Fruit fly (Drosophila melanogaster) whole organism, prepupa: ENCODE results near the gene Apt1.
A peak's percentile ranks its signal among the peaks of the same experiment; 100 is the strongest.

ENCODE experiments used
- Blimp-1 ChIP-seq: fragments of 200-800 bp; sonication (Bioruptor generic); optimal IDR thresholded peaks from 3 replicates; lab custom pipeline; 2017; ENCODE audit warnings: missing biosample characterization, missing genetic modification characterization, mild to moderate bottlenecking, moderate library complexity, missing genetic modification reagents
- CG10669 ChIP-seq: fragments of 200-800 bp; sonication (Bioruptor generic); optimal IDR thresholded peaks from 3 replicates; lab custom pipeline; 2018; ENCODE audit warnings: missing biosample characterization, mild to moderate bottlenecking, missing genetic modification characterization, moderate library complexity
- CG11762 ChIP-seq: fragments of 200-800 bp; sonication (Bioruptor generic); optimal IDR thresholded peaks from 3 replicates; lab custom pipeline; 2016; ENCODE audit warnings: missing biosample characterization, missing genetic modification characterization; ENCODE audit not compliant: insufficient read depth
- CG11902 ChIP-seq: fragments of 200-800 bp; sonication (Bioruptor generic); optimal IDR thresholded peaks from 3 replicates; lab custom pipeline; 2016; ENCODE audit warnings: missing biosample characterization, missing genetic modification characterization
- CG1621 ChIP-seq: fragments of 200-800 bp; sonication (Bioruptor generic); optimal IDR thresholded peaks from 3 replicates; lab custom pipeline; 2018; ENCODE audit warnings: missing biosample characterization, mild to moderate bottlenecking, missing genetic modification characterization
- CG3032 ChIP-seq: fragments of 200-800 bp; optimal IDR thresholded peaks from 2 replicates; lab custom pipeline; 2019; ENCODE audit warnings: missing biosample characterization, mild to moderate bottlenecking, missing genetic modification characterization, moderate library complexity
- CG6163 ChIP-seq: fragments of 200-800 bp; sonication (Bioruptor generic); IDR thresholded peaks from 3 replicates; pipeline ENCODE4 v1.3.6; 2022; ENCODE audit warnings: missing biosample characterization, missing genetic modification characterization
- CG6792 ChIP-seq: fragments of 200-800 bp; sonication (Bioruptor generic); optimal IDR thresholded peaks from 3 replicates; lab custom pipeline; 2016; ENCODE audit warnings: missing biosample characterization, missing genetic modification characterization
- CG6808 ChIP-seq: fragments of 200-800 bp; sonication (Bioruptor generic); optimal IDR thresholded peaks from 3 replicates; lab custom pipeline; 2017; ENCODE audit warnings: missing biosample characterization, missing genetic modification characterization, mild to moderate bottlenecking, moderate library complexity, missing genetic modification reagents
- CG7368 ChIP-seq: fragments of 200-800 bp; sonication (Bioruptor generic); optimal IDR thresholded peaks from 3 replicates; lab custom pipeline; 2016; ENCODE audit warnings: missing biosample characterization, missing genetic modification characterization
- CG8119 ChIP-seq: fragments of 200-800 bp; sonication (Bioruptor generic); IDR thresholded peaks from 3 replicates; pipeline ENCODE4 v1.3.6; 2022; ENCODE audit warnings: missing biosample characterization, missing genetic modification characterization
- CG8632 ChIP-seq: fragments of 200-800 bp; sonication (Bioruptor generic); optimal IDR thresholded peaks from 3 replicates; lab custom pipeline; 2016; ENCODE audit warnings: missing biosample characterization, missing genetic modification characterization
- Eip75B ChIP-seq: fragments of 200-800 bp; sonication (Bioruptor generic); optimal IDR thresholded peaks from 3 replicates; lab custom pipeline; 2016; ENCODE audit warnings: missing biosample characterization, missing genetic modification characterization
- Gug ChIP-seq: fragments of 200-800 bp; sonication (Bioruptor generic); IDR thresholded peaks from 2 replicates; pipeline ENCODE4 v1.3.6; 2022; ENCODE audit warnings: missing biosample characterization, missing genetic modification characterization
- Hr38 ChIP-seq: sonication (Bioruptor generic); optimal IDR thresholded peaks from 2 replicates; lab custom pipeline; 2016; ENCODE audit warnings: missing biosample characterization, missing genetic modification characterization
- Hr39 ChIP-seq: fragments of 200-800 bp; sonication (Bioruptor generic); optimal IDR thresholded peaks from 2 replicates; lab custom pipeline; 2016; ENCODE audit warnings: missing biosample characterization, missing genetic modification characterization
- Smox ChIP-seq: fragments of 200-800 bp; sonication (Bioruptor generic); optimal IDR thresholded peaks from 3 replicates; lab custom pipeline; 2016; ENCODE audit warnings: missing biosample characterization, missing genetic modification characterization
- Sox14 ChIP-seq: fragments of 200-800 bp; sonication (Bioruptor generic); optimal IDR thresholded peaks from 3 replicates; lab custom pipeline; 2016; ENCODE audit warnings: missing biosample characterization, missing genetic modification characterization
- acj6 ChIP-seq: fragments of 200-800 bp; sonication (Bioruptor generic); optimal IDR thresholded peaks from 3 replicates; lab custom pipeline; 2016; ENCODE audit warnings: missing biosample characterization, missing genetic modification characterization
- cyc ChIP-seq: fragments of 200-800 bp; sonication (Bioruptor generic); optimal IDR thresholded peaks from 3 replicates; lab custom pipeline; 2016; ENCODE audit warnings: missing biosample characterization, missing genetic modification characterization
- dac ChIP-seq: fragments of 200-800 bp; sonication (Bioruptor generic); optimal IDR thresholded peaks from 2 replicates; lab custom pipeline; 2017; ENCODE audit warnings: missing biosample characterization, mild to moderate bottlenecking, missing genetic modification characterization
- dsx ChIP-seq: fragments of 200-800 bp; optimal IDR thresholded peaks from 3 replicates; lab custom pipeline; 2019; ENCODE audit warnings: missing biosample characterization, mild to moderate bottlenecking, missing genetic modification characterization, moderate library complexity; ENCODE audit not compliant: poor library complexity, severe bottlenecking
- eg ChIP-seq: fragments of 200-800 bp; sonication (Bioruptor generic); IDR thresholded peaks from 3 replicates; pipeline ENCODE4 v1.3.6; 2022; ENCODE audit warnings: missing biosample characterization, missing genetic modification characterization
- fd59A ChIP-seq: fragments of 200-800 bp; sonication (Bioruptor generic); optimal IDR thresholded peaks from 2 replicates; lab custom pipeline; 2017; ENCODE audit warnings: missing biosample characterization, mild to moderate bottlenecking, missing genetic modification characterization, missing genetic modification reagents
- fkh ChIP-seq: fragments of 200-800 bp; sonication (Bioruptor generic); optimal IDR thresholded peaks from 3 replicates; lab custom pipeline; 2017; ENCODE audit warnings: missing biosample characterization, mild to moderate bottlenecking, missing genetic modification characterization, moderate library complexity
- pdm3 ChIP-seq: fragments of 200-800 bp; sonication (Bioruptor generic); optimal IDR thresholded peaks from 3 replicates; lab custom pipeline; 2016; ENCODE audit warnings: missing biosample characterization, missing genetic modification characterization
- salr ChIP-seq, 2 experiments: fragments of 200-800 bp; sonication (Bioruptor generic); optimal IDR thresholded peaks; 3 replicates each; lab custom pipeline; 2016 to 2018; ENCODE audit warnings: missing biosample characterization in 2 of 2, missing genetic modification characterization in 2 of 2, mild to moderate bottlenecking in 1 of 2
- spab ChIP-seq: fragments of 200-800 bp; sonication (Bioruptor generic); optimal IDR thresholded peaks from 2 replicates; lab custom pipeline; 2017; ENCODE audit warnings: missing biosample characterization, mild to moderate bottlenecking, missing genetic modification characterization, missing genetic modification reagents
- svp ChIP-seq: fragments of 200-800 bp; sonication (Bioruptor generic); peaks from one replicate; lab custom pipeline; 2016; ENCODE audit warnings: missing biosample characterization, missing genetic modification characterization
- topi ChIP-seq: fragments of 200-800 bp; sonication (Bioruptor generic); optimal IDR thresholded peaks from 3 replicates; lab custom pipeline; 2016; ENCODE audit warnings: missing biosample characterization, missing genetic modification characterization
- vri ChIP-seq: fragments of 200-800 bp; sonication (Bioruptor generic); optimal IDR thresholded peaks from 3 replicates; lab custom pipeline; 2016; ENCODE audit warnings: missing biosample characterization, mild to moderate bottlenecking, missing genetic modification characterization

The Apt1 gene

DNA sequence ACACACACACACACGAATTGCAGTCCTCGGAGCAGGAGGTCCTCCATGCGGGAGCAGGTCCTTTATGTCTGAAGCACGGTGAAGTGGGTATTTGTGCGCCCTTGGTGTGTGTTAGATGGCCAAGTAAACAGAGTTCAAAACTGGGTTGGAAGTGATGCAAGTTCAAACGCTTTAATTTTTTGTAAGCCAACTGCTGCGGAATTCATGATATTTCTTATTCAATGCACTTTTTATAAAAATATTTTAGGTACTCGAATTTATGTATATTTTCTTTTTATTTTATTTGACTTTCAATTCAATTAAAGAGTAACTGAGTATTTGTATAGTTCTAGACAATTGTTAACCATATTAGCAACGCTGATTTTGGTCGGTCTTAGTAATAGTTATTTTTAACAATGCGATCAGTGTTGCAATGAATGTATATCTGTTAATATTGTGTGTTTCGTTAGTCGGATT, 27.8 kb upstream of the Apt1 start, which contains the start of the genes CG14137 and CG46394:
Gene CG14137 (minus strand): TSS at position 101 of the 456 bp plus-strand sequence.
Gene CG46394 (plus strand): TSS at position 406 of the 456 bp plus-strand sequence.
- TF ChIP-seq dac (GFP tag; lab: Kevin White, UChicago) (no peak), CG8632 (GFP tag; lab: Kevin White, UChicago) (no peak), acj6 (GFP tag; lab: Kevin White, UChicago) (no peak), vri (no peak), cyc (GFP tag; lab: Kevin White, UChicago) (no peak), fd59A (GFP tag; lab: Kevin White, UChicago) (no peak), Blimp-1 (GFP tag; lab: Kevin White, UChicago) (no peak), Sox14 (GFP tag; lab: Kevin White, UChicago) (no peak), CG8119 (no peak), CG1621 (tag; lab: Kevin White, UChicago) (no peak)

DNA sequence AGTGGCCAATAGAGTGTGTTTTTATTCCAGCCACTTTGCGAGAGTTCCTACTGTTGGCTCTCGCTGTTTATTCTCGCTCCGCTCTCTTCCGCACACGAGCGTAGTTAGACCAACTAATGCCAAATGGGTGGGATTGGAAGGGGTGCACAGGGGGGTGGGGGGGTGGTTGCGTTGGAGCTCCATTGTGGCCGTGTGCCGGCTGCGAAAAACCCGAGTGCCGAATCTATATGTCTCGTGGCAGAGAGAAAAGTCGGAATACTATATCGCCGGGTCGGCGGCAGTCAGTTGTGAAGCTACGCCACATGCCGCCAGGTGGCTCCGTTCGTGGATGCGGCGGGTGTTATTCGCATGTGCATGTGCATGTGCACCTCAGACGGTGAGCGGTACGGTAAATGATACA, 26.7 kb upstream of the Apt1 start:
- TF ChIP-seq CG11902 (GFP tag; lab: Kevin White, UChicago) (no peak), spab (GFP tag; lab: Kevin White, UChicago) (no peak), CG6163 (GFP tag; lab: Robert Waterston, UW) (0 out of 3 replicates have a peak, but pooled peaks have one; percentile 27), acj6 (GFP tag; lab: Kevin White, UChicago) (no peak), Smox (GFP tag; lab: Kevin White, UChicago) (no peak), Hr39 (GFP tag; lab: Kevin White, UChicago) (no peak), CG3032 (tag; lab: Kevin White, UChicago) (no peak), eg (GFP tag; lab: Robert Waterston, UW) (0 out of 3 replicates have a peak, but pooled peaks have one; percentile 28), dsx (GFP tag; lab: Kevin White, UChicago) (no peak), CG6808 (GFP tag; lab: Kevin White, UChicago) (no peak), Gug (GFP tag; lab: Robert Waterston, UW) (no peak), CG7368 (peak; percentile 50), fkh (GFP tag; lab: Kevin White, UChicago) (no peak), cyc (GFP tag; lab: Kevin White, UChicago) (no peak)
- TF ChIP-seq, all 60 proteins: peak for 3

DNA sequence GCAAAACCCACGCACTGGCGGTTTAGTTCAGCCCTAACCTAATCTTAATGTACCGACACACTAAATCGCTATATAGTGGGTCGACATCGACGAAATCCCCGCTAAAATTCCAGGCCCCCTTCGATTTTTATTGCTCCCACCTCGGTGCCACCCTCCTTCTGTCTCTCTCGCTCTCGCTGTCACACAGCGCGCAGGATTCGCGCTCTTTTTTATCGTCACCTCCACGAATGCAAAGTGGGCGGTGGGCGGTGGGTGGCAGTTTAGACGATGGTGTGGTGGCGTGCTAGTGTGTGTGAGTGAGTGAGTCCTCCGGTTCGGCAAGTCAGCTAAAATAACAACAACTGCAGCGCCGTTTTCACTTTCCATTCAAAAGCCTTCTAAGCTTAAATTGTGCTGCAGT, 25.8 kb upstream of the Apt1 start:
- TF ChIP-seq CG7368 (peak; percentile 72), topi (GFP tag; lab: Kevin White, UChicago) (no peak), CG10669 (GFP tag; lab: Kevin White, UChicago) (no peak), svp (GFP tag; lab: Kevin White, UChicago) (no peak)

DNA sequence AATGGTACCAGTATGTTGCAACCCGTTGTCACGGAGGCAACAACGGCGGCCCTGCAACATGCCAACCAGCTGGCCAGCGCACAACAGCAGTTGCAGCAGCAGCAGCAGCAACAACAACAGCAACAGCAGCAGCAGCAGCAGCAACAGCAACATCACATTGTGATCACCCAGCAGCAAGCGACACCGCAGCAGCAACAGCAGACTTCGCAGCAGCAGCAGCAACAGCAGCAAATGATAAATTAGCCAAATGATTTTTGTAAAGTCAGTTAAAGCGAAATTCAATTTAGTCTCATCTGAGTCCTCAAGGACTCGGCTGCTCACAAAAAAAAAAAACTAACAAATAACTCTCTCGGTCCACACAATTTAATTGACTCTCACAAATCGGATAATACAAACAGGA, 23.6 kb upstream of the Apt1 start:
- TF ChIP-seq Blimp-1 (GFP tag; lab: Kevin White, UChicago) (no peak), Eip75B (GFP tag; lab: Kevin White, UChicago) (no peak), Hr38 (GFP tag; lab: Kevin White, UChicago) (no peak), svp (GFP tag; lab: Kevin White, UChicago) (no peak), CG6792 (GFP tag; lab: Kevin White, UChicago) (no peak), topi (GFP tag; lab: Kevin White, UChicago) (no peak), CG10669 (GFP tag; lab: Kevin White, UChicago) (no peak), dsx (GFP tag; lab: Kevin White, UChicago) (no peak), Smox (GFP tag; lab: Kevin White, UChicago) (no peak), CG8119 (no peak), pdm3 (GFP tag; lab: Kevin White, UChicago) (no peak), CG11762 (GFP tag; lab: Kevin White, UChicago) (no peak), salr (GFP tag; optimal IDR thresholded peaks at IDR 0.05; lab: Kevin White, UChicago) (no peak)
